Fruit fly (Drosophila melanogaster): ENCODE measurements around the gene CG34155.

Gene CG34155

DNA sequence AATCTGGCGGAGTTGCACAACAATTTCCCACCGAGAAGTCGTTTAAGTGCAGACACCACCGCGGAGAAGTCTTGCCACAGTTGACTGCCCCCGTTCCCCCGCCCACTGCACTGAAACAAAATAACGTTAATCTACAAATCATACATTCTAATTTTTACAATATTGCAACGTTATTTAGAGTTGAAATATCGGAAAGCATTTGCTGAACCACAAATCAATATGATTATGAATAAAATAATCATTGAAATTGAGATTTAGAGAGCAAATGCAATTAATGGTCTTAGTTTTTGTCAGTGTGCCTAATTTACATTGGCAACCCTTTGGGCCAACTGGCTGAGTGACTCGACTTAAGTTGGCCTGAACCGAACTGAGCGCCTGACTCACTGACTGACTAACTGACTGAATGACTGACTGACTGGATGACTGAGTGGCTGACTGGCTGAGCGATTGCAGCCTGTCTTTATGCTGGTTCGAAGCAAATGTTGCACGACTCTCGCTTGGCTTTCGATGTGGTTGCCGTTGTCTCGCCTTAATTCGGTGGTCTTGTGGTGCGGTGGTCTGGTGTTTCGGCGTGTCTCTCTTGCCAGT lies 10.6 kb upstream of the CG34155 start (continued):
- TF ChIP-seq tna (GFP tag; IDR thresholded peaks at IDR 0.05; ENCODE audit: partially characterized antibody) (no peak), gcm (GFP tag; optimal IDR thresholded peaks at IDR 0.05) (peak; percentile 82), CG17912 (GFP tag; optimal IDR thresholded peaks at IDR 0.05) (no peak), kah (GFP tag; optimal IDR thresholded peaks at IDR 0.05) (peak; percentile 67), mld (GFP tag; IDR thresholded peaks at IDR 0.05; ENCODE audit: partially characterized antibody) (no peak), Kr (GFP tag; optimal IDR thresholded peaks at IDR 0.05) (no peak), CG17186 (GFP tag; optimal IDR thresholded peaks at IDR 0.05) (peak; percentile 28), CrebB (tag; optimal IDR thresholded peaks at IDR 0.05) (peak; percentile 44), CG13296 (GFP tag; optimal IDR thresholded peaks at IDR 0.05) (peak; percentile 57), slou (GFP tag; optimal IDR thresholded peaks at IDR 0.05) (no peak), Neu2 (GFP tag; optimal IDR thresholded peaks at IDR 0.05; ENCODE audit: borderline replicate concordance) (no peak), crc (GFP tag; optimal IDR thresholded peaks at IDR 0.05) (peak; percentile 51), CG6654 (GFP tag; optimal IDR thresholded peaks at IDR 0.05) (peak; percentile 39), gce (GFP tag; IDR thresholded peaks at IDR 0.05) (peak; percentile 74; the same call in 2 of the 3 replicates), twi (tag; optimal IDR thresholded peaks at IDR 0.05) (no peak), Gug (GFP tag; IDR thresholded peaks at IDR 0.05) (peak; percentile 58; the same call in 2 of the 4 replicates), tll (GFP tag; optimal IDR thresholded peaks at IDR 0.05) (peak in 1 of 2 experiments; percentile 55), ab (GFP tag; optimal IDR thresholded peaks at IDR 0.05) (no peak), CG5245 (GFP tag; optimal IDR thresholded peaks at IDR 0.05) (peak; percentile 81), nom (GFP tag; optimal IDR thresholded peaks at IDR 0.05) (peak; percentile 41), CG15479 (GFP tag; optimal IDR thresholded peaks at IDR 0.05) (no peak), CG2889 (GFP tag; IDR thresholded peaks at IDR 0.05) (peak; percentile 42; the same call in 1 of the 3 replicates), CG30431 (GFP tag; optimal IDR thresholded peaks at IDR 0.05) (peak; percentile 38), Gsc (GFP tag; IDR thresholded peaks at IDR 0.05) (0 out of 2 replicates have a peak, but pooled peaks have one; percentile 23), Oaz (GFP tag; IDR thresholded peaks at IDR 0.05) (peak; percentile 72), CG12659 (GFP tag; optimal IDR thresholded peaks at IDR 0.05) (peak; percentile 56), Hr51 (GFP tag; optimal IDR thresholded peaks at IDR 0.05) (peak; percentile 19 to 88), slp2 (GFP tag; optimal IDR thresholded peaks at IDR 0.05) (peak; percentile 23), CG7928 (GFP tag; optimal IDR thresholded peaks at IDR 0.05) (no peak), sna (GFP tag; IDR thresholded peaks at IDR 0.05; ENCODE audit: partially characterized antibody) (no peak), Eip74EF (GFP tag; optimal IDR thresholded peaks at IDR 0.05) (peak in 1 of 2 experiments; percentile 69), ase (GFP tag; IDR thresholded peaks at IDR 0.05) (peak; percentile 81), CG7271 (tag; optimal IDR thresholded peaks at IDR 0.05) (no peak), salm (tag; optimal IDR thresholded peaks at IDR 0.05) (peak; percentile 79), ac (GFP tag; optimal IDR thresholded peaks at IDR 0.05) (no peak), Hr39 (optimal IDR thresholded peaks at IDR 0.05) (no peak), Asciz (GFP tag; optimal IDR thresholded peaks at IDR 0.05) (peak; percentile 78), trem (tag; optimal IDR thresholded peaks at IDR 0.05) (peak; percentile 62), Sox100B (GFP tag; optimal IDR thresholded peaks at IDR 0.05) (no peak), HLH54F (GFP tag; optimal IDR thresholded peaks at IDR 0.05) (peak; percentile 5), CG6791 (GFP tag; IDR thresholded peaks at IDR 0.05; ENCODE audit: partially characterized antibody) (no peak), CG11723 (GFP tag; optimal IDR thresholded peaks at IDR 0.05) (no peak), CG4360 (GFP tag; IDR thresholded peaks at IDR 0.05) (peak; percentile 26; the same call in 1 of the 2 replicates), so (GFP tag; IDR thresholded peaks at IDR 0.05) (peak; percentile 83; the same call in 2 of the 3 replicates), Ets65A (GFP tag) (peak; percentile 66), CG7839 (tag; optimal IDR thresholded peaks at IDR 0.05) (peak; percentile 83), CG9437 (GFP tag; optimal IDR thresholded peaks at IDR 0.05) (peak; percentile 65), cato (GFP tag; optimal IDR thresholded peaks at IDR 0.05; ENCODE audit: borderline replicate concordance) (peak; percentile 28), CG12104 (GFP tag; optimal IDR thresholded peaks at IDR 0.05) (peak; percentile 15)

All from whole organism, embryonic.